Fruit fly (Drosophila melanogaster) whole organism, embryonic: ENCODE measurements around the gene kin17.

Experiments
- Ada2b ChIP-seq: fragments of 200-800 bp; sonication (Bioruptor generic); IDR thresholded peaks from 2 replicates; pipeline ENCODE4 v1.3.6; 2022; ENCODE audit warnings: missing biosample characterization, missing genetic modification characterization
- BEAF-32 ChIP-seq: fragments of 200-800 bp; sonication (Bioruptor generic); optimal IDR thresholded peaks from 3 replicates; lab custom pipeline; 2017; ENCODE audit warnings: missing biosample characterization, missing genetic modification characterization, mild to moderate bottlenecking, moderate library complexity, missing genetic modification reagents
- CG10267 ChIP-seq: fragments of 200-800 bp; sonication (Bioruptor generic); optimal IDR thresholded peaks from 2 replicates; lab custom pipeline; 2018; ENCODE audit warnings: missing biosample characterization, mild to moderate bottlenecking, missing genetic modification characterization, moderate library complexity
- CG10654 ChIP-seq: fragments of 200-800 bp; sonication (Bioruptor generic); optimal IDR thresholded peaks from 2 replicates; lab custom pipeline; 2016; ENCODE audit warnings: missing biosample characterization, missing genetic modification characterization
- CG10959 ChIP-seq: fragments of 200-800 bp; sonication (Bioruptor generic); IDR thresholded peaks from 2 replicates; pipeline ENCODE4 v1.3.6; 2022; ENCODE audit warnings: missing biosample characterization, missing genetic modification characterization
- CG11398 ChIP-seq: fragments of 200-800 bp; sonication (Bioruptor generic); optimal IDR thresholded peaks from 2 replicates; lab custom pipeline; 2016; ENCODE audit warnings: missing biosample characterization, missing genetic modification characterization
- CG11723 ChIP-seq: fragments of 200-800 bp; sonication (Bioruptor generic); optimal IDR thresholded peaks from 2 replicates; lab custom pipeline; 2017; ENCODE audit warnings: missing biosample characterization, mild to moderate bottlenecking, missing genetic modification characterization
- CG12391 ChIP-seq: fragments of 200-800 bp; sonication (Bioruptor generic); optimal IDR thresholded peaks from 3 replicates; lab custom pipeline; 2018; ENCODE audit warnings: missing biosample characterization, mild to moderate bottlenecking, missing genetic modification characterization, moderate library complexity
- CG14014 ChIP-seq: fragments of 200-800 bp; sonication (Bioruptor generic); IDR thresholded peaks from 2 replicates; pipeline ENCODE4 v1.3.6; 2022; ENCODE audit warnings: missing biosample characterization, missing genetic modification characterization
- CG15479 ChIP-seq: fragments of 200-800 bp; sonication (Bioruptor generic); optimal IDR thresholded peaks from 3 replicates; lab custom pipeline; 2019; ENCODE audit warnings: missing biosample characterization, mild to moderate bottlenecking, missing genetic modification characterization, moderate library complexity
- CG18262 ChIP-seq: fragments of 200-800 bp; optimal IDR thresholded peaks from 3 replicates; lab custom pipeline; 2019; ENCODE audit warnings: missing biosample characterization, mild to moderate bottlenecking, missing genetic modification characterization, moderate library complexity
- CG2129 ChIP-seq: fragments of 200-800 bp; sonication (Bioruptor generic); IDR thresholded peaks from 2 replicates; pipeline ENCODE4 v1.3.6; 2022; ENCODE audit warnings: missing biosample characterization, missing genetic modification characterization; ENCODE audit not compliant: partially characterized antibody
- CG30403 ChIP-seq: fragments of 200-800 bp; sonication (Bioruptor generic); optimal IDR thresholded peaks from 3 replicates; lab custom pipeline; 2016; ENCODE audit warnings: missing biosample characterization, missing genetic modification characterization
- CG32772 ChIP-seq: fragments of 200-800 bp; sonication (Bioruptor generic); IDR thresholded peaks from 2 replicates; pipeline ENCODE4 v1.3.6; 2022; ENCODE audit warnings: missing biosample characterization, missing genetic modification characterization
- CG33213 ChIP-seq: fragments of 200-800 bp; sonication (Bioruptor generic); optimal IDR thresholded peaks from 3 replicates; lab custom pipeline; 2016; ENCODE audit warnings: missing biosample characterization, missing genetic modification characterization
- CG4404 ChIP-seq: fragments of 200-800 bp; sonication (Bioruptor generic); IDR thresholded peaks from 2 replicates; pipeline ENCODE4 v1.3.6; 2022; ENCODE audit warnings: missing biosample characterization, missing genetic modification characterization
- CG6272 ChIP-seq: fragments of 200-800 bp; sonication (Bioruptor generic); IDR thresholded peaks from 2 replicates; pipeline ENCODE4 v1.3.6; 2022; ENCODE audit warnings: missing biosample characterization, missing genetic modification characterization
- CG9215 ChIP-seq: fragments of 200-800 bp; sonication (Bioruptor generic); IDR thresholded peaks from 2 replicates; pipeline ENCODE4 v1.3.6; 2022; ENCODE audit warnings: missing biosample characterization, missing genetic modification characterization
- Camta ChIP-seq: fragments of 200-800 bp; sonication (Bioruptor generic); optimal IDR thresholded peaks from 2 replicates; lab custom pipeline; 2016; ENCODE audit warnings: missing biosample characterization, missing genetic modification characterization
- CkIIα-i1 ChIP-seq: fragments of 200-800 bp; sonication (Bioruptor generic); IDR thresholded peaks from 2 replicates; pipeline ENCODE4 v1.3.6; 2022; ENCODE audit warnings: missing biosample characterization, missing genetic modification characterization
- E2f2 ChIP-seq: fragments of 200-800 bp; sonication (Bioruptor generic); IDR thresholded peaks from 2 replicates; pipeline ENCODE4 v1.3.6; 2022; ENCODE audit warnings: missing biosample characterization, missing genetic modification characterization
- HLH3B ChIP-seq: fragments of 200-800 bp; sonication (Bioruptor generic); IDR thresholded peaks from 2 replicates; pipeline ENCODE4 v1.3.6; 2022; ENCODE audit warnings: missing biosample characterization, missing genetic modification characterization
- Mad ChIP-seq: fragments of 200-800 bp; sonication (Bioruptor generic); optimal IDR thresholded peaks from 2 replicates; lab custom pipeline; 2016; ENCODE audit warnings: missing biosample characterization, missing genetic modification characterization
- NC2α ChIP-seq: fragments of 200-800 bp; sonication (Bioruptor generic); optimal IDR thresholded peaks from 2 replicates; lab custom pipeline; 2016; ENCODE audit warnings: missing biosample characterization, missing genetic modification characterization
- Optix ChIP-seq: fragments of 200-800 bp; sonication (Bioruptor generic); IDR thresholded peaks from 3 replicates; pipeline ENCODE4 v1.3.6; 2022; ENCODE audit warnings: missing biosample characterization, missing genetic modification characterization
- Rfx ChIP-seq: fragments of 200-800 bp; sonication (Bioruptor generic); IDR thresholded peaks from 2 replicates; pipeline ENCODE4 v1.3.6; 2022; ENCODE audit warnings: missing biosample characterization, missing genetic modification characterization
- Stat92E ChIP-seq, 3 experiments: fragments of >200 bp in 2 of 3; fragments of 200-800 bp in 1 of 3; sonication (Bioruptor generic) in 1 of 3; optimal IDR thresholded peaks; 2 replicates each; lab custom pipeline; 2017 to 2019; ENCODE audit warnings: missing biosample characterization in 3 of 3, missing genetic modification characterization in 3 of 3, mild to moderate bottlenecking in 1 of 3, moderate library complexity in 1 of 3
- ab ChIP-seq: fragments of 200-800 bp; sonication (Bioruptor generic); optimal IDR thresholded peaks from 2 replicates; lab custom pipeline; 2016; ENCODE audit warnings: missing biosample characterization, missing genetic modification characterization
- ato ChIP-seq: fragments of 200-800 bp; sonication (Bioruptor generic); IDR thresholded peaks from 2 replicates; pipeline ENCODE4 v1.3.6; 2022; ENCODE audit warnings: missing biosample characterization, missing genetic modification characterization; ENCODE audit not compliant: partially characterized antibody
- caup ChIP-seq: fragments of 200-800 bp; sonication (Bioruptor generic); optimal IDR thresholded peaks from 3 replicates; lab custom pipeline; 2017; ENCODE audit warnings: missing biosample characterization, mild to moderate bottlenecking, missing genetic modification characterization, moderate library complexity; ENCODE audit not compliant: severe bottlenecking
- chif ChIP-seq, 2 experiments: fragments of 200-800 bp; sonication (Bioruptor generic); optimal IDR thresholded peaks; 3 replicates each; lab custom pipeline; 2016; ENCODE audit warnings: missing biosample characterization in 2 of 2, missing genetic modification characterization in 2 of 2
- dan ChIP-seq: fragments of 200-800 bp; sonication (Bioruptor generic); IDR thresholded peaks from 2 replicates; pipeline ENCODE4 v1.3.6; 2022; ENCODE audit warnings: missing biosample characterization, missing genetic modification characterization
- dm ChIP-seq: fragments of 200-800 bp; sonication (Bioruptor generic); optimal IDR thresholded peaks from 3 replicates; lab custom pipeline; 2016; ENCODE audit warnings: missing biosample characterization, missing genetic modification characterization
- dysf ChIP-seq: fragments of 200-800 bp; sonication (Bioruptor generic); IDR thresholded peaks from 3 replicates; pipeline ENCODE4 v1.3.6; 2022; ENCODE audit warnings: missing biosample characterization, missing genetic modification characterization
- fru ChIP-seq: fragments of >200 bp; optimal IDR thresholded peaks from 2 replicates; lab custom pipeline; 2017
- luna ChIP-seq: fragments of 200-800 bp; sonication (Bioruptor generic); optimal IDR thresholded peaks from 2 replicates; lab custom pipeline; 2016; ENCODE audit warnings: missing biosample characterization, missing genetic modification characterization
- org-1 ChIP-seq: fragments of 200-800 bp; sonication (Bioruptor generic); optimal IDR thresholded peaks from 2 replicates; lab custom pipeline; 2017; ENCODE audit warnings: missing biosample characterization, missing genetic modification characterization
- pho ChIP-seq: fragments of 200-800 bp; sonication (Bioruptor generic); optimal IDR thresholded peaks from 2 replicates; lab custom pipeline; 2016; ENCODE audit warnings: missing biosample characterization, missing genetic modification characterization
- pnt ChIP-seq: fragments of 200-800 bp; sonication (Bioruptor generic); optimal IDR thresholded peaks from 3 replicates; lab custom pipeline; 2016; ENCODE audit warnings: missing biosample characterization, missing genetic modification characterization
- sc ChIP-seq, 3 experiments: fragments of >200 bp in 2 of 3; fragments of 200-800 bp in 1 of 3; sonication (Bioruptor generic) in 1 of 3; optimal IDR thresholded peaks; 2 replicates in 2 of 3; 3 replicates in 1 of 3; lab custom pipeline; 2017; ENCODE audit warnings: mild to moderate bottlenecking in 1 of 3, missing biosample characterization in 1 of 3, missing genetic modification characterization in 1 of 3, missing genetic modification reagents in 1 of 3
- sna ChIP-seq: fragments of 200-800 bp; sonication (Bioruptor generic); IDR thresholded peaks from 2 replicates; pipeline ENCODE4 v1.3.6; 2022; ENCODE audit warnings: missing biosample characterization, missing genetic modification characterization; ENCODE audit not compliant: partially characterized antibody
- tgo ChIP-seq: fragments of 200-800 bp; sonication (Bioruptor generic); IDR thresholded peaks from 3 replicates; pipeline ENCODE4 v1.3.6; 2022; ENCODE audit warnings: missing biosample characterization, missing genetic modification characterization
- tna ChIP-seq: fragments of 200-800 bp; sonication (Bioruptor generic); IDR thresholded peaks from 2 replicates; pipeline ENCODE4 v1.3.6; 2022; ENCODE audit warnings: missing biosample characterization, missing genetic modification characterization; ENCODE audit not compliant: partially characterized antibody
- tup ChIP-seq: fragments of 200-800 bp; sonication (Bioruptor generic); optimal IDR thresholded peaks from 2 replicates; lab custom pipeline; 2016; ENCODE audit warnings: missing biosample characterization, mild to moderate bottlenecking, missing genetic modification characterization, moderate library complexity
- vvl ChIP-seq: fragments of 200-800 bp; sonication (Bioruptor generic); IDR thresholded peaks from 2 replicates; pipeline ENCODE4 v1.3.6; 2022; ENCODE audit warnings: missing biosample characterization, missing genetic modification characterization
- yki ChIP-seq: fragments of >200 bp; optimal IDR thresholded peaks from 3 replicates; lab custom pipeline; 2018
- zen2 ChIP-seq: fragments of 200-800 bp; sonication (Bioruptor generic); IDR thresholded peaks from 3 replicates; pipeline ENCODE4 v1.3.6; 2022; ENCODE audit warnings: missing biosample characterization, missing genetic modification characterization; ENCODE audit not compliant: partially characterized antibody
- zfh1 ChIP-seq: fragments of 200-800 bp; sonication (Bioruptor generic); IDR thresholded peaks from 3 replicates; pipeline ENCODE4 v1.3.6; 2022; ENCODE audit warnings: missing biosample characterization, missing genetic modification characterization
- zfh2 ChIP-seq: fragments of 200-800 bp; sonication (Bioruptor generic); optimal IDR thresholded peaks from 2 replicates; lab custom pipeline; 2016; ENCODE audit warnings: missing biosample characterization, missing genetic modification characterization

The kin17 gene

dm6 chr3L:20384086-20384810, 27.6 kb downstream of the kin17 start, which contains the start of the genes CG5498 and fbl (continued):
- TF ChIP-seq pho (GFP tag; lab: Kevin White, UChicago) (peak; percentile 38), chif (GFP tag; optimal IDR thresholded peaks at IDR 0.05; lab: Kevin White, UChicago) (peak in 1 of 2 experiments; percentile 24), Mad (GFP tag; lab: Kevin White, UChicago) (peak; percentile 40), sna (0 out of 2 replicates have a peak, but pooled peaks have one; percentile 31), sc (optimal IDR thresholded peaks at IDR 0.05; lab: Kevin White, UChicago) (no peak), sc (GFP tag; optimal IDR thresholded peaks at IDR 0.05; lab: Kevin White, UChicago) (no peak), zfh2 (GFP tag; lab: Kevin White, UChicago) (peak; percentile 45), luna (GFP tag; lab: Kevin White, UChicago) (no peak), CG6272 (GFP tag; lab: Robert Waterston, UW) (no peak), zfh1 (GFP tag; lab: Robert Waterston, UW) (peak; percentile 53; the same call in 2 of the 3 replicates), CG9215 (GFP tag; lab: Robert Waterston, UW) (no peak), CG15479 (GFP tag; lab: Kevin White, UChicago) (peak; percentile 33), tup (GFP tag; lab: Kevin White, UChicago) (no peak), BEAF-32 (GFP tag; lab: Kevin White, UChicago) (peak; percentile 57), CG30403 (GFP tag; lab: Kevin White, UChicago) (peak; percentile 84), CG11398 (GFP tag; lab: Kevin White, UChicago) (no peak), CG10267 (tag; lab: Kevin White, UChicago) (peak; percentile 98), tgo (GFP tag; lab: Robert Waterston, UW) (peak; percentile 27; the same call in 1 of the 3 replicates), Optix (GFP tag; lab: Robert Waterston, UW) (no peak), ab (GFP tag; lab: Kevin White, UChicago) (no peak), org-1 (GFP tag; lab: Kevin White, UChicago) (peak; percentile 8), NC2α (no peak), pnt (GFP tag; lab: Kevin White, UChicago) (no peak), CG4404 (GFP tag; lab: Robert Waterston, UW) (no peak), CG10654 (GFP tag; lab: Kevin White, UChicago) (peak; percentile 62), tna (GFP tag; lab: Robert Waterston, UW) (0 out of 2 replicates have a peak, but pooled peaks have one; percentile 42), CG14014 (GFP tag; lab: Robert Waterston, UW) (0 out of 2 replicates have a peak, but pooled peaks have one; percentile 40), CkIIα-i1 (GFP tag; lab: Robert Waterston, UW) (no peak), ato (no peak), zen2 (GFP tag; lab: Robert Waterston, UW) (no peak; the same call in 2 of the 3 replicates), CG2129 (GFP tag; lab: Robert Waterston, UW) (no peak), CG18262 (tag; lab: Kevin White, UChicago) (peak; percentile 71), Rfx (GFP tag; lab: Robert Waterston, UW) (peak; percentile 64), Ada2b (GFP tag; lab: Robert Waterston, UW) (no peak), dan (GFP tag; lab: Robert Waterston, UW) (no peak), fru (lab: Kevin White, UChicago) (no peak), dm (GFP tag; lab: Kevin White, UChicago) (no peak), HLH3B (GFP tag; lab: Robert Waterston, UW) (no peak), Stat92E (GFP tag; optimal IDR thresholded peaks at IDR 0.05; lab: Kevin White, UChicago) (no peak), Camta (peak; percentile 45), vvl (peak; percentile 72), CG12391 (tag; lab: Kevin White, UChicago) (peak; percentile 80), caup (peak; percentile 50), yki (no peak), CG32772 (GFP tag; lab: Robert Waterston, UW) (0 out of 2 replicates have a peak, but pooled peaks have one; percentile 22), CG33213 (peak; percentile 29), CG11723 (GFP tag; lab: Kevin White, UChicago) (no peak), E2f2 (GFP tag; lab: Robert Waterston, UW) (peak; percentile 51; the same call in 1 of the 2 replicates), dysf (GFP tag; lab: Robert Waterston, UW) (peak; percentile 40; the same call in 1 of the 3 replicates), CG10959 (no peak)
